Worm (Caenorhabditis elegans) whole organism, mixed stage, embryonic: ENCODE measurements around the gene fbxa-224.
A peak's percentile ranks its signal among the peaks of the same experiment; 100 is the strongest.

Experiments used
- M03D4.4 ChIP-seq: sonication (generic microtip); optimal IDR thresholded peaks from 2 replicates; lab custom pipeline; 2017; ENCODE audit warnings: mild to moderate bottlenecking, missing genetic modification characterization, missing compliant biosample characterization
- bed-3 ChIP-seq: fragments of 200-800 bp; sonication (Bioruptor generic); optimal IDR thresholded peaks from 3 replicates; lab custom pipeline; 2018; ENCODE audit warnings: mild to moderate bottlenecking, missing genetic modification characterization, moderate library complexity, missing compliant biosample characterization
- blmp-1 ChIP-seq: fragments of 150-350 bp; optimal IDR thresholded peaks from 2 replicates; lab custom pipeline; 2014; ENCODE audit warnings: missing biosample characterization, missing genetic modification characterization
- ceh-39 ChIP-seq: fragments of 150-350 bp; optimal IDR thresholded peaks from 2 replicates; lab custom pipeline; 2014; ENCODE audit warnings: missing biosample characterization, missing genetic modification characterization
- ceh-43 ChIP-seq: fragments of 200-800 bp; sonication (Bioruptor generic); optimal IDR thresholded peaks from 2 replicates; lab custom pipeline; 2018; ENCODE audit warnings: mild to moderate bottlenecking, missing genetic modification characterization, moderate library complexity, missing compliant biosample characterization
- ces-1 ChIP-seq: fragments of 150-350 bp; optimal IDR thresholded peaks from 2 replicates; lab custom pipeline; 2014; ENCODE audit warnings: missing biosample characterization, missing genetic modification reagents, missing genetic modification characterization
- drap-1 ChIP-seq: fragments of 200-800 bp; sonication (Bioruptor generic); optimal IDR thresholded peaks from 3 replicates; lab custom pipeline; 2018; ENCODE audit warnings: mild to moderate bottlenecking, missing genetic modification characterization, missing compliant biosample characterization
- elt-1 ChIP-seq: sonication (generic microtip); optimal IDR thresholded peaks from 2 replicates; lab custom pipeline; 2017; ENCODE audit warnings: missing genetic modification characterization, mild to moderate bottlenecking, missing compliant biosample characterization, antibody characterized with exemption, moderate library complexity, borderline replicate concordance; ENCODE audit not compliant: insufficient read depth
- flh-1 ChIP-seq: fragments of 200-800 bp; sonication (Bioruptor generic); optimal IDR thresholded peaks from 2 replicates; lab custom pipeline; 2018; ENCODE audit warnings: mild to moderate bottlenecking, missing genetic modification characterization, moderate library complexity, missing compliant biosample characterization
- ham-2 ChIP-seq: fragments of 200-800 bp; sonication (Bioruptor generic); optimal IDR thresholded peaks from 2 replicates; lab custom pipeline; 2018; ENCODE audit warnings: mild to moderate bottlenecking, missing genetic modification characterization, missing compliant biosample characterization
- hlh-1 ChIP-seq: fragments of 150-350 bp; optimal IDR thresholded peaks from 2 replicates; lab custom pipeline; 2014; ENCODE audit warnings: missing biosample characterization, missing genetic modification reagents, missing genetic modification characterization
- lin-13 ChIP-seq: fragments of 150-350 bp; optimal IDR thresholded peaks from 2 replicates; lab custom pipeline; 2014; ENCODE audit warnings: missing biosample characterization, missing genetic modification characterization
- lin-32 ChIP-seq: fragments of 200-800 bp; sonication (Bioruptor generic); optimal IDR thresholded peaks from 2 replicates; lab custom pipeline; 2018; ENCODE audit warnings: mild to moderate bottlenecking, missing genetic modification characterization, missing compliant biosample characterization
- lsy-2 ChIP-seq: fragments of 150-350 bp; optimal IDR thresholded peaks from 2 replicates; lab custom pipeline; 2014; ENCODE audit warnings: missing biosample characterization, missing genetic modification characterization
- mab-5 ChIP-seq: fragments of 150-350 bp; optimal IDR thresholded peaks from 2 replicates; lab custom pipeline; 2014; ENCODE audit warnings: missing biosample characterization, missing genetic modification characterization
- mep-1 ChIP-seq: fragments of 150-350 bp; optimal IDR thresholded peaks from 2 replicates; lab custom pipeline; 2017; ENCODE audit warnings: missing biosample characterization, missing genetic modification reagents, missing genetic modification characterization, inconsistent platforms
- mls-2 ChIP-seq: sonication (generic microtip); optimal IDR thresholded peaks from 2 replicates; lab custom pipeline; 2016; ENCODE audit warnings: mild to moderate bottlenecking, missing genetic modification characterization, moderate library complexity, missing compliant biosample characterization
- nhr-12 ChIP-seq: fragments of 150-350 bp; optimal IDR thresholded peaks from 2 replicates; lab custom pipeline; 2014; ENCODE audit warnings: missing biosample characterization, missing genetic modification characterization
- nhr-2 ChIP-seq: fragments of 150-350 bp; optimal IDR thresholded peaks from 2 replicates; lab custom pipeline; 2014; ENCODE audit warnings: missing biosample characterization, missing genetic modification characterization
- nhr-237 ChIP-seq: fragments of 150-350 bp; optimal IDR thresholded peaks from 2 replicates; lab custom pipeline; 2014; ENCODE audit warnings: missing biosample characterization, missing genetic modification characterization
- nhr-28 ChIP-seq: fragments of 150-350 bp; optimal IDR thresholded peaks from 2 replicates; lab custom pipeline; 2014; ENCODE audit warnings: missing biosample characterization, missing genetic modification characterization
- nhr-76 ChIP-seq: sonication (generic microtip); optimal IDR thresholded peaks from 2 replicates; lab custom pipeline; 2017; ENCODE audit warnings: missing biosample characterization, missing genetic modification characterization
- pha-4 ChIP-seq: fragments of 150-350 bp; optimal IDR thresholded peaks from 2 replicates; lab custom pipeline; 2018; ENCODE audit warnings: missing biosample characterization, missing genetic modification reagents, missing genetic modification characterization
- sem-2 ChIP-seq: fragments of 200-800 bp; sonication (Bioruptor generic); optimal IDR thresholded peaks from 2 replicates; lab custom pipeline; 2018; ENCODE audit warnings: mild to moderate bottlenecking, missing genetic modification characterization, missing compliant biosample characterization
- snpc-4 ChIP-seq: fragments of 150-350 bp; optimal IDR thresholded peaks from 2 replicates; lab custom pipeline; 2014; ENCODE audit warnings: missing biosample characterization, missing genetic modification characterization
- sptf-1 ChIP-seq: sonication (generic microtip); optimal IDR thresholded peaks from 2 replicates; lab custom pipeline; 2017; ENCODE audit warnings: mild to moderate bottlenecking, missing genetic modification characterization, moderate library complexity, missing compliant biosample characterization
- tbx-8 ChIP-seq: fragments of 200-800 bp; sonication (Bioruptor generic); optimal IDR thresholded peaks from 2 replicates; lab custom pipeline; 2018; ENCODE audit warnings: mild to moderate bottlenecking, missing genetic modification characterization, moderate library complexity, missing compliant biosample characterization
- unc-120 ChIP-seq: sonication (generic microtip); optimal IDR thresholded peaks from 2 replicates; lab custom pipeline; 2017; ENCODE audit warnings: missing genetic modification characterization, missing compliant biosample characterization; ENCODE audit not compliant: poor library complexity, severe bottlenecking
- unc-39 ChIP-seq: fragments of 150-350 bp; optimal IDR thresholded peaks from 2 replicates; lab custom pipeline; 2014; ENCODE audit warnings: missing biosample characterization, missing genetic modification characterization
- unc-62 ChIP-seq: fragments of 150-350 bp; optimal IDR thresholded peaks from 2 replicates; lab custom pipeline; 2014; ENCODE audit warnings: missing biosample characterization, missing genetic modification reagents, missing genetic modification characterization
- zip-8 ChIP-seq: fragments of 150-350 bp; optimal IDR thresholded peaks from 2 replicates; lab custom pipeline; 2014; ENCODE audit warnings: missing biosample characterization, missing genetic modification characterization
- ztf-11 ChIP-seq: fragments of 150-350 bp; optimal IDR thresholded peaks from 2 replicates; lab custom pipeline; 2014; ENCODE audit warnings: missing biosample characterization, missing genetic modification characterization

fbxa-224 gene

DNA sequence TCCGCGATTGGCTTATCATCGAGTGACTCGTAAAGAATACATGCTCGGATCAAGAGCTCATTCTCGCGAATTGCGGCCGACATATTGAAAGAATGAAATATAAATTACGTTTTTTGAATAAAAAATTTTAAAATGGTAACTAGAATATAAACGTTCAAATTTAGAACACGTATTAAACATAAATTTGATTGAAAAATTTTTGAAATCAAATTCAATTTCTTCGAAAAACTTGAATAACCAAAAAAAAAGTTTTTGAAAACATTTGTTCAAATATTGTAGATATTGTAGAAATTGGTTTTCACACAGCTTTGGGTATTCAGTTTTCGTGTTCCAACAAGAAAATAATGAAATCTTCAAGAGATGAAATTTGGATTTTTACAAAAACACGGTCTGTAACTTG, at the start of gene fbxa-224:
Gene fbxa-224, minus strand, starts transcription at position 101 of the 400 bp plus-strand sequence.
- TF ChIP-seq ces-1 (GFP tag; lab: Kevin White, UChicago): no peak
- TF ChIP-seq elt-1 (tag; lab: Kevin White, UChicago): no peak
- TF ChIP-seq pha-4 (tag; lab: Kevin White, UChicago): no peak
- no peak for TF ChIP-seq mls-2 (tag; lab: Kevin White, UChicago)
- TF ChIP-seq unc-39: no peak
- TF ChIP-seq, all 35 proteins: peak for 0

DNA sequence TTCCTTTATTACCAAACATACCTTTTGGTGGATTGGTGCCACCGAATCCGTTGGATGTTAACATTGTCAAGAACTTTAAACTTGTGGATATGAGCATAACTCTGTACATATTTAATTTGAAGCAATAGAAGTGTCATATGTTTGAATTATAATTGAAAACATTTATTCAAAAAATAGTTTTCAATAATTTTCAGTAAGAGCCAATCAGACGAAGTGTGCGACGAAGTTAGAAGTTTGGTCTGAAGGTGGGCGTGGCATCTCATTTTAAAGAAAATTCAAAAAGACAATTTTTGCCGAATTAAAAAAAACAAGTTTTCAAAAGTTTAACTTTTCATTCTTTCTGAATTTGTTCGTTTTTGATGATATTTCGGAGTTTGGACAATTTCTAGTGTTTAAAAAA, 46.9 kb upstream of the fbxa-224 start, which contains the start of gene syd-1:
Gene syd-1, minus strand, starts transcription at position 101 of the 400 bp plus-strand sequence.
- TF ChIP-seq unc-62 (GFP tag; lab: Kevin White, UChicago): no peak
- no peak for TF ChIP-seq nhr-28 (tag; lab: Kevin White, UChicago)
- no peak for TF ChIP-seq unc-39
- no peak for TF ChIP-seq lsy-2
- TF ChIP-seq lin-13: no peak
- TF ChIP-seq bed-3 (GFP tag; lab: Kevin White, UChicago): no peak
- no peak for TF ChIP-seq zip-8
- no peak for TF ChIP-seq ham-2
- TF ChIP-seq blmp-1 (tag; lab: Kevin White, UChicago): no peak
- TF ChIP-seq nhr-12 (tag; lab: Kevin White, UChicago): no peak
- no peak for TF ChIP-seq flh-1 (GFP tag; lab: Kevin White, UChicago)
- TF ChIP-seq elt-1 (tag; lab: Kevin White, UChicago): no peak
- no peak for TF ChIP-seq nhr-76 (tag; lab: Kevin White, UChicago)
- TF ChIP-seq mab-5 (tag; lab: Kevin White, UChicago): no peak
- no peak for TF ChIP-seq hlh-1
- TF ChIP-seq nhr-2 (tag; lab: Kevin White, UChicago): no peak
- TF ChIP-seq sem-2: no peak
- no peak for TF ChIP-seq nhr-237 (tag; lab: Kevin White, UChicago)
- TF ChIP-seq ztf-11 (tag; lab: Kevin White, UChicago): no peak

- no peak for TF ChIP-seq flh-1 (GFP tag; lab: Kevin White, UChicago)
- peak; percentile 84 for TF ChIP-seq ces-1 (GFP tag; lab: Kevin White, UChicago)
Observed at ce11 chrII:7594262-7594661, 46.3 kb upstream of the fbxa-224 start.

DNA sequence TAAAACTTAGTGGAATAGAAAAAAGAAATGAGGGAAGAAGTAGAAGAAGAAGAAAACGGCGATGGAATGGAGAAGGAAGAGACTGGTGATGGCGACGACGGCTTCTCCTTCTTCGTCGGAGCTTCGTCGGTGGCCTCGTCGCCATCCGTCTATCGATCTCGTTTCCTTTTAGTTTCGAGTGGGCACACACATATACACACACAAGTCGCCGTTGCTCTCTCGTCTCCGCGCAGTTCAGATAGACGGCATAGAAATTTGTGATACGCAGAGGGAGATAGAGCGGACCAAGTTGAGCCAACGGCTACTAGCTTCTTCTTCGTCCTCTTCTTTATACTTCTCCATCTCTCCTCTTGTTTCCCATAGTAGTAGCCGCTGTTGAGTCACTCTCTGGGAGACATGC, 45.3 kb upstream of the fbxa-224 start:
- TF ChIP-seq mep-1 (tag; lab: Kevin White, UChicago) (peak; percentile 21), mls-2 (tag; lab: Kevin White, UChicago) (peak; percentile 61), drap-1 (GFP tag; lab: Kevin White, UChicago) (peak; percentile 21), nhr-2 (tag; lab: Kevin White, UChicago) (no peak), snpc-4 (tag; lab: Kevin White, UChicago) (no peak), ceh-43 (GFP tag; lab: Kevin White, UChicago) (no peak), bed-3 (GFP tag; lab: Kevin White, UChicago) (no peak), flh-1 (GFP tag; lab: Kevin White, UChicago) (no peak), ces-1 (GFP tag; lab: Kevin White, UChicago) (peak; percentile 18), zip-8 (no peak), elt-1 (tag; lab: Kevin White, UChicago) (no peak), sptf-1 (peak; percentile 30)

DNA sequence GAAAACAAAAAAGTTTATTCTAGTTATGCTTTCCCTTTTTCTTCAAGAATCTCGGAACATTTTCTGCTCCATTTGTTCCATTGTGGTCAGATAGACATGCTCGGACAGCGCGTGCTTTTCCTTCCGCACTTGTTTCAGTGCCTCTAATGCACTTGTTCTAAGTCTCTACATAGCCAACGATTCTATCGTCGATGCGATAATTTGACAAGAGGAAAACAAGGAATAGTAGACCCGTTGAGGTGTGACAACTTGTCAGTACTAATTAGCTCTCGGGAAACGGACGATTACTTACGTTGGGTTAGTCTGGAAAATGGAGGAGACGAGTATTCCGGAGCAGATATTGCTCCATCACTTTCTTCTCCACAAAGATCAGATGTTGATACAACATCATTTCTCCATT, 40.4 kb upstream of the fbxa-224 start:
- TF ChIP-seq snpc-4 (tag; lab: Kevin White, UChicago): no peak
- TF ChIP-seq ham-2: no peak
- no peak for TF ChIP-seq ceh-39 (tag; lab: Kevin White, UChicago)
- TF ChIP-seq ces-1 (GFP tag; lab: Kevin White, UChicago): peak; percentile 26
- TF ChIP-seq nhr-237 (tag; lab: Kevin White, UChicago): no peak

- no peak for TF ChIP-seq ceh-39 (tag; lab: Kevin White, UChicago)
- TF ChIP-seq hlh-1: no peak
- TF ChIP-seq ztf-11 (tag; lab: Kevin White, UChicago): no peak
- no peak for TF ChIP-seq nhr-2 (tag; lab: Kevin White, UChicago)
- no peak for TF ChIP-seq tbx-8 (GFP tag; lab: Kevin White, UChicago)
- TF ChIP-seq ces-1 (GFP tag; lab: Kevin White, UChicago): no peak
- TF ChIP-seq bed-3 (GFP tag; lab: Kevin White, UChicago): no peak
- no peak for TF ChIP-seq ham-2
- TF ChIP-seq M03D4.4 (tag; lab: Kevin White, UChicago): no peak
- TF ChIP-seq snpc-4 (tag; lab: Kevin White, UChicago): no peak
- TF ChIP-seq ceh-43 (GFP tag; lab: Kevin White, UChicago): no peak
- TF ChIP-seq drap-1 (GFP tag; lab: Kevin White, UChicago): no peak
- TF ChIP-seq mls-2 (tag; lab: Kevin White, UChicago): no peak
- TF ChIP-seq unc-62 (GFP tag; lab: Kevin White, UChicago): no peak
- no peak for TF ChIP-seq unc-120 (tag; lab: Kevin White, UChicago)
- no peak for TF ChIP-seq lin-32 (GFP tag; lab: Kevin White, UChicago)
- TF ChIP-seq unc-39: no peak
- TF ChIP-seq pha-4 (tag; lab: Kevin White, UChicago): no peak
- TF ChIP-seq blmp-1 (tag; lab: Kevin White, UChicago): no peak
- TF ChIP-seq, all 35 proteins: peak for 0
Observed at ce11 chrII:7583555-7583954, 35.6 kb upstream of the fbxa-224 start, which contains the start of gene mks-3. mks-3 (minus strand) TSS chrII:7583655.
